Worm (Caenorhabditis elegans): ENCODE data around the gene txdc-12.1.

- TF ChIP-seq unc-130 (GFP tag; optimal IDR thresholded peaks at IDR 0.05), result no peak
- TF ChIP-seq let-526 (GFP tag; IDR thresholded peaks at IDR 0.05), result no peak
- TF ChIP-seq repo-1 (tag; optimal IDR thresholded peaks at IDR 0.05), result no peak
- TF ChIP-seq nfyb-1 (GFP tag; IDR thresholded peaks at IDR 0.05), result no peak
Measured at ce11 chrII:12202281-12202680, 37.9 kb upstream of the txdc-12.1 start, which contains the start of gene trpp-5.
